Fruit fly (Drosophila melanogaster): Measurements from ENCODE around the gene CG5478.
A peak's percentile ranks its signal among the peaks of the same experiment; 100 is the strongest.

CG5478 gene

dm6 chr3R:15934952-15935351 lies 1.4 kb upstream of the CG5478 start, which contains the start of gene Sap47 (continued):
- TF ChIP-seq CG17186 (GFP tag; optimal IDR thresholded peaks at IDR 0.05) = peak; percentile 64
- no peak for TF ChIP-seq lbe (GFP tag; optimal IDR thresholded peaks at IDR 0.05)
- TF ChIP-seq hbn (GFP tag; IDR thresholded peaks at IDR 0.05; ENCODE audit: partially characterized antibody) = peak; percentile 83
- peak; percentile 54 for TF ChIP-seq sens (GFP tag)
- no peak for TF ChIP-seq Asciz (GFP tag; optimal IDR thresholded peaks at IDR 0.05)
- TF ChIP-seq Lpt (GFP tag; optimal IDR thresholded peaks at IDR 0.05) = no peak
- no peak; the same call in 1 of the 2 replicates for TF ChIP-seq crol (GFP tag; IDR thresholded peaks at IDR 0.05)
- no peak for TF ChIP-seq corto (GFP tag; optimal IDR thresholded peaks at IDR 0.05)
- no peak for TF ChIP-seq CG14667 (GFP tag; IDR thresholded peaks at IDR 0.05)
- peak; percentile 54; the same call in 2 of the 3 replicates for TF ChIP-seq row (GFP tag; IDR thresholded peaks at IDR 0.05)
- TF ChIP-seq Sox102F (GFP tag; optimal IDR thresholded peaks at IDR 0.05) = no peak
- TF ChIP-seq ab (GFP tag; optimal IDR thresholded peaks at IDR 0.05) = no peak
- peak; percentile 64 for TF ChIP-seq Dref (GFP tag; IDR thresholded peaks at IDR 0.05)
- no peak for TF ChIP-seq grn (GFP tag; optimal IDR thresholded peaks at IDR 0.05)
- TF ChIP-seq Drgx (GFP tag; IDR thresholded peaks at IDR 0.05) = no peak
- TF ChIP-seq az2 (GFP tag; optimal IDR thresholded peaks at IDR 0.05) = no peak
- TF ChIP-seq Aef1 (GFP tag; IDR thresholded peaks at IDR 0.05) = peak; percentile 37; the same call in 1 of the 3 replicates
- peak; percentile 32; the same call in 1 of the 3 replicates for TF ChIP-seq CG11695 (GFP tag; IDR thresholded peaks at IDR 0.05)
- TF ChIP-seq lov (optimal IDR thresholded peaks at IDR 0.05) = no peak
- TF ChIP-seq lov (GFP tag; IDR thresholded peaks at IDR 0.05) = no peak
- peak; percentile 56 for TF ChIP-seq slbo (GFP tag; IDR thresholded peaks at IDR 0.05)
- no peak for TF ChIP-seq Antp (GFP tag; optimal IDR thresholded peaks at IDR 0.05)
- peak; percentile 80 for TF ChIP-seq pzg (GFP tag; optimal IDR thresholded peaks at IDR 0.05)
- TF ChIP-seq Ssrp (tag; optimal IDR thresholded peaks at IDR 0.05) = no peak
- TF ChIP-seq gem (tag; optimal IDR thresholded peaks at IDR 0.05) = no peak
- TF ChIP-seq gsb-n (tag; optimal IDR thresholded peaks at IDR 0.05) = no peak
- peak; percentile 21 for TF ChIP-seq nmo (GFP tag; optimal IDR thresholded peaks at IDR 0.05)
- no peak for TF ChIP-seq Poxn (GFP tag; IDR thresholded peaks at IDR 0.05)
- TF ChIP-seq danr (GFP tag; IDR thresholded peaks at IDR 0.05) = no peak
- TF ChIP-seq vvl (GFP tag; IDR thresholded peaks at IDR 0.05) = peak; percentile 40; the same call in 1 of the 2 replicates
- no peak for TF ChIP-seq Tbp (GFP tag; optimal IDR thresholded peaks at IDR 0.05)
- TF ChIP-seq ham (GFP tag; IDR thresholded peaks at IDR 0.05) = no peak
- TF ChIP-seq CG1647 (GFP tag; optimal IDR thresholded peaks at IDR 0.05) = no peak
- no peak for TF ChIP-seq CG7271 (tag; optimal IDR thresholded peaks at IDR 0.05)
- no peak for TF ChIP-seq B-H1 (GFP tag; IDR thresholded peaks at IDR 0.05)
- no peak for TF ChIP-seq pnt (GFP tag; optimal IDR thresholded peaks at IDR 0.05)
- no peak for TF ChIP-seq klu (GFP tag; IDR thresholded peaks at IDR 0.05)
- TF ChIP-seq CG1602 (GFP tag; optimal IDR thresholded peaks at IDR 0.05) = no peak
- no peak for TF ChIP-seq CG6765 (GFP tag; optimal IDR thresholded peaks at IDR 0.05)
- no peak for TF ChIP-seq CG7372 (GFP tag; IDR thresholded peaks at IDR 0.05)
- TF ChIP-seq esg (GFP tag; conservative IDR thresholded peaks at IDR 0.05) = no peak
- TF ChIP-seq pum (GFP tag; optimal IDR thresholded peaks at IDR 0.05) = no peak
- no peak for TF ChIP-seq CG17385 (GFP tag; optimal IDR thresholded peaks at IDR 0.05)
- no peak for TF ChIP-seq CG31224 (GFP tag; IDR thresholded peaks at IDR 0.05)
- no peak for TF ChIP-seq CG7357 (GFP tag; IDR thresholded peaks at IDR 0.05)
- TF ChIP-seq trh (GFP tag; optimal IDR thresholded peaks at IDR 0.05) = no peak
- peak; percentile 26 for TF ChIP-seq Hmr (GFP tag; optimal IDR thresholded peaks at IDR 0.05)
- no peak for TF ChIP-seq vfl (GFP tag; optimal IDR thresholded peaks at IDR 0.05)
- no peak for TF ChIP-seq tap (tag; optimal IDR thresholded peaks at IDR 0.05)
- no peak for TF ChIP-seq CG10209 (GFP tag; optimal IDR thresholded peaks at IDR 0.05)
- no peak for TF ChIP-seq sob (GFP tag; IDR thresholded peaks at IDR 0.05)
- TF ChIP-seq chinmo (GFP tag; IDR thresholded peaks at IDR 0.05; ENCODE audit: partially characterized antibody) = peak; percentile 96
- TF ChIP-seq dmrt99B (tag; optimal IDR thresholded peaks at IDR 0.05) = no peak

Data from whole organism, embryonic.